Worm (Caenorhabditis elegans) whole organism, L3 larva: ENCODE data around the gene B0244.4.

Source experiments
- R02D3.7 ChIP-seq: fragments of 150-350 bp; optimal IDR thresholded peaks from 2 replicates; lab custom pipeline; 2014; ENCODE audit warnings: missing biosample characterization, missing genetic modification characterization
- ZK546.5 ChIP-seq: sonication (generic microtip); optimal IDR thresholded peaks from 2 replicates; lab custom pipeline; 2017; ENCODE audit warnings: missing biosample characterization, missing genetic modification characterization
- aly-2 ChIP-seq: fragments of 150-350 bp; optimal IDR thresholded peaks from 2 replicates; lab custom pipeline; 2014; ENCODE audit warnings: missing biosample characterization, missing genetic modification characterization
- ama-1 ChIP-seq: fragments of 150-350 bp; optimal IDR thresholded peaks from 2 replicates; lab custom pipeline; 2018
- ceh-16 ChIP-seq: sonication (generic microtip); optimal IDR thresholded peaks from 2 replicates; lab custom pipeline; 2017; ENCODE audit warnings: missing biosample characterization, missing genetic modification characterization
- ceh-28 ChIP-seq: fragments of 150-350 bp; optimal IDR thresholded peaks from 2 replicates; lab custom pipeline; 2014; ENCODE audit warnings: missing biosample characterization, missing genetic modification reagents, missing genetic modification characterization
- ceh-82 ChIP-seq: fragments of 150-350 bp; optimal IDR thresholded peaks from 2 replicates; lab custom pipeline; 2014; ENCODE audit warnings: missing biosample characterization, missing genetic modification characterization
- ceh-9 ChIP-seq: sonication (generic microtip); optimal IDR thresholded peaks from 2 replicates; lab custom pipeline; 2018; ENCODE audit warnings: missing biosample characterization, missing genetic modification characterization
- daf-12 ChIP-seq: fragments of 150-350 bp; optimal IDR thresholded peaks from 2 replicates; lab custom pipeline; 2014; ENCODE audit warnings: missing biosample characterization, missing genetic modification reagents, missing genetic modification characterization
- egl-27 ChIP-seq: sonication (generic microtip); optimal IDR thresholded peaks from 4 replicates; lab custom pipeline; 2017; ENCODE audit warnings: missing biosample characterization, missing genetic modification reagents, missing genetic modification characterization
- egl-5 ChIP-seq: fragments of 150-350 bp; optimal IDR thresholded peaks from 2 replicates; lab custom pipeline; 2017; ENCODE audit warnings: missing biosample characterization, missing genetic modification reagents, missing genetic modification characterization, inconsistent platforms
- elt-1 ChIP-seq: fragments of 150-350 bp; optimal IDR thresholded peaks from 2 replicates; lab custom pipeline; 2014; ENCODE audit warnings: missing biosample characterization, missing genetic modification characterization
- elt-2 ChIP-seq: sonication (generic microtip); optimal IDR thresholded peaks from 2 replicates; lab custom pipeline; 2016; ENCODE audit warnings: missing genetic modification reagents, mild to moderate bottlenecking, missing genetic modification characterization, missing compliant biosample characterization
- elt-3 ChIP-seq, 3 experiments: fragments of 150-350 bp in 1 of 3; sonication (generic microtip) in 2 of 3; optimal IDR thresholded peaks; 2 replicates in 2 of 3; 4 replicates in 1 of 3; lab custom pipeline; 2014 to 2017; ENCODE audit warnings: missing biosample characterization in 3 of 3, missing genetic modification characterization in 3 of 3
- eor-1 ChIP-seq, 2 experiments: fragments of 150-350 bp; optimal IDR thresholded peaks; 2 replicates each; lab custom pipeline; 2014 to 2018; ENCODE audit warnings: missing biosample characterization in 2 of 2, missing genetic modification characterization in 2 of 2
- fkh-10 ChIP-seq: sonication (generic microtip); optimal IDR thresholded peaks from 2 replicates; lab custom pipeline; 2017; ENCODE audit warnings: missing biosample characterization, missing genetic modification reagents, missing genetic modification characterization
- fkh-2 ChIP-seq: fragments of 150-350 bp; optimal IDR thresholded peaks from 2 replicates; lab custom pipeline; 2014; ENCODE audit warnings: missing biosample characterization, missing genetic modification reagents, missing genetic modification characterization
- fos-1 ChIP-seq: fragments of 150-350 bp; optimal IDR thresholded peaks from 2 replicates; lab custom pipeline; 2014; ENCODE audit warnings: missing biosample characterization, missing genetic modification characterization
- hmg-11 ChIP-seq: sonication (generic microtip); optimal IDR thresholded peaks from 2 replicates; lab custom pipeline; 2016; ENCODE audit warnings: missing genetic modification characterization, missing compliant biosample characterization
- lin-15B ChIP-seq: fragments of 150-350 bp; optimal IDR thresholded peaks from 2 replicates; lab custom pipeline; 2014; ENCODE audit warnings: missing biosample characterization, missing genetic modification characterization
- lin-39 ChIP-seq: fragments of 150-350 bp; optimal IDR thresholded peaks from 2 replicates; lab custom pipeline; 2018; ENCODE audit warnings: missing biosample characterization, missing genetic modification reagents, missing genetic modification characterization
- lsy-12 ChIP-seq: sonication (generic microtip); optimal IDR thresholded peaks from 2 replicates; lab custom pipeline; 2016; ENCODE audit warnings: mild to moderate bottlenecking, missing genetic modification characterization, missing compliant biosample characterization
- mdl-1 ChIP-seq: fragments of 150-350 bp; optimal IDR thresholded peaks from 2 replicates; lab custom pipeline; 2014; ENCODE audit warnings: missing biosample characterization, missing genetic modification characterization
- mml-1 ChIP-seq: fragments of 150-350 bp; sonication (generic microtip); optimal IDR thresholded peaks from 3 replicates; lab custom pipeline; 2014; ENCODE audit warnings: missing biosample characterization, missing genetic modification characterization
- nfya-1 ChIP-seq: sonication (generic microtip); optimal IDR thresholded peaks from 2 replicates; lab custom pipeline; 2017; ENCODE audit warnings: missing genetic modification characterization, mild to moderate bottlenecking, missing compliant biosample characterization, antibody characterized with exemption, moderate library complexity; ENCODE audit not compliant: insufficient read depth
- nhr-11 ChIP-seq: fragments of 150-350 bp; optimal IDR thresholded peaks from 2 replicates; lab custom pipeline; 2014; ENCODE audit warnings: missing biosample characterization, missing genetic modification characterization
- nhr-23 ChIP-seq: fragments of 150-350 bp; optimal IDR thresholded peaks from 2 replicates; lab custom pipeline; 2014; ENCODE audit warnings: missing biosample characterization, missing genetic modification reagents, missing genetic modification characterization
- nhr-237 ChIP-seq: fragments of 150-350 bp; optimal IDR thresholded peaks from 2 replicates; lab custom pipeline; 2014; ENCODE audit warnings: missing biosample characterization, missing genetic modification characterization
- nhr-25 ChIP-seq: sonication (generic microtip); optimal IDR thresholded peaks from 2 replicates; lab custom pipeline; 2017; ENCODE audit warnings: missing biosample characterization, missing genetic modification characterization
- nhr-28 ChIP-seq: fragments of 150-350 bp; optimal IDR thresholded peaks from 2 replicates; lab custom pipeline; 2014; ENCODE audit warnings: missing biosample characterization, missing genetic modification characterization
- nhr-43 ChIP-seq: sonication (generic microtip); optimal IDR thresholded peaks from 2 replicates; lab custom pipeline; 2016; ENCODE audit warnings: mild to moderate bottlenecking, missing genetic modification characterization, missing compliant biosample characterization; ENCODE audit not compliant: poor library complexity, severe bottlenecking
- nhr-67 ChIP-seq: fragments of 150-350 bp; optimal IDR thresholded peaks from 2 replicates; lab custom pipeline; 2014; ENCODE audit warnings: missing biosample characterization, missing genetic modification characterization
- nhr-76 ChIP-seq: fragments of 150-350 bp; sonication (generic microtip); optimal IDR thresholded peaks from 5 replicates; lab custom pipeline; 2014; ENCODE audit warnings: missing biosample characterization, missing genetic modification characterization
- nhr-77 ChIP-seq: fragments of 150-350 bp; optimal IDR thresholded peaks from 2 replicates; lab custom pipeline; 2014; ENCODE audit warnings: missing biosample characterization, missing genetic modification characterization
- pha-4 ChIP-seq: fragments of 150-350 bp; optimal IDR thresholded peaks from 2 replicates; lab custom pipeline; 2014; ENCODE audit warnings: missing biosample characterization, missing genetic modification reagents, missing genetic modification characterization
- pqm-1 ChIP-seq: fragments of 150-350 bp; optimal IDR thresholded peaks from 2 replicates; lab custom pipeline; 2017; ENCODE audit warnings: missing biosample characterization, missing genetic modification characterization, inconsistent platforms
- skn-1 ChIP-seq: fragments of 150-350 bp; optimal IDR thresholded peaks from 2 replicates; lab custom pipeline; 2014; ENCODE audit warnings: missing biosample characterization, missing genetic modification characterization
- snpc-4 ChIP-seq: fragments of 150-350 bp; optimal IDR thresholded peaks from 2 replicates; lab custom pipeline; 2014; ENCODE audit warnings: missing biosample characterization, missing genetic modification characterization
- tbx-2 ChIP-seq: sonication (generic microtip); optimal IDR thresholded peaks from 2 replicates; lab custom pipeline; 2016; ENCODE audit warnings: mild to moderate bottlenecking, missing genetic modification characterization, missing compliant biosample characterization
- unc-39 ChIP-seq: sonication (generic microtip); optimal IDR thresholded peaks from 4 replicates; lab custom pipeline; 2017; ENCODE audit warnings: missing biosample characterization, missing genetic modification characterization
- unc-62 ChIP-seq: fragments of 150-350 bp; sonication (generic microtip); optimal IDR thresholded peaks from 4 replicates; lab custom pipeline; 2014; ENCODE audit warnings: missing biosample characterization, missing genetic modification reagents, missing genetic modification characterization
- zag-1 ChIP-seq: fragments of 150-350 bp; optimal IDR thresholded peaks from 2 replicates; lab custom pipeline; 2014; ENCODE audit warnings: missing biosample characterization, missing genetic modification characterization
- ztf-11 ChIP-seq: fragments of 150-350 bp; optimal IDR thresholded peaks from 2 replicates; lab custom pipeline; 2014; ENCODE audit warnings: missing biosample characterization, missing genetic modification characterization
- ztf-4 ChIP-seq: fragments of 150-350 bp; optimal IDR thresholded peaks from 2 replicates; lab custom pipeline; 2014; ENCODE audit warnings: missing biosample characterization, missing genetic modification characterization

Gene B0244.4

DNA sequence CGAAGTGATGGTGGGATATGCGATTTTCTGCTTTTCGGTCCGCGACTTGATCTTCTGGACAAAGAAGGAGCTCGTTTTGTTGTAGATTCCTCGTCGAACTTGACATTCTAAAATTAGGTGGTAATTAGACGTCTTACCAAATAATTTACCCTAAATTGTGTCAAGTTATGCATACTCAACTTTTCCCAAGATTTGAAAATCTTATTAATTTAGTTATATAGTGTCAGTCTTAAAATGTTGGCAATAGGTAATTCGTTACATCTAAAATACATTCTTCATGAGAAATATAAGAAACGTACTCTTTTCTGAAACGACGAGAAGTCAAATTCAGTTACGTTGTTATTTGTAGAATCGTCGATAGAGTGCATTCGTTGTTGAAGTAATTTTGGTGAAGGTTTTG is 39.7 kb upstream of the B0244.4 start:
- TF ChIP-seq ama-1 (lab: Kevin White, UChicago) (peak; percentile 19), nhr-237 (tag; lab: Kevin White, UChicago) (no peak), nhr-25 (tag; lab: Kevin White, UChicago) (no peak)

DNA sequence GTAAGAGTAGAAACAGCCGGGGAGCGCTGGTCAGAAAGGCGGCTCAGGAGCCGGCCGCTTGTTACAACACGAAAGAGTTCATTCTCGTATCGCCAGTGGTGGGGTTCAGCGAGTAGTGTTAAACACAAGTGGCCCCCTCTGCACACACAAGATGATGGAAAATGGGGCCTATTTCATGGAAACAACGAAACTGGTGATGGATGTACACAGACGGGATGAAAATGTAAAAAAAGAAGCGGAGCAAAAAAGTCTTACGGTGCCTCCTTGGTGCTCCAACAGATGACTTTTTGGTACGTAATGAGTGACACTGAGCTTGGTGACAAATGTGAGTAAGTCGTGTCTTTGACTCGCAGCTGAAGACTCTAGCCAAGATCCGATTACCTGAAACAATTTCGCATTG is 39.3 kb upstream of the B0244.4 start:
- peak; percentile 69 for TF ChIP-seq lin-39
- TF ChIP-seq elt-3 (tag; optimal IDR thresholded peaks at IDR 0.05; lab: Kevin White, UChicago) = no peak
- no peak for TF ChIP-seq snpc-4

DNA sequence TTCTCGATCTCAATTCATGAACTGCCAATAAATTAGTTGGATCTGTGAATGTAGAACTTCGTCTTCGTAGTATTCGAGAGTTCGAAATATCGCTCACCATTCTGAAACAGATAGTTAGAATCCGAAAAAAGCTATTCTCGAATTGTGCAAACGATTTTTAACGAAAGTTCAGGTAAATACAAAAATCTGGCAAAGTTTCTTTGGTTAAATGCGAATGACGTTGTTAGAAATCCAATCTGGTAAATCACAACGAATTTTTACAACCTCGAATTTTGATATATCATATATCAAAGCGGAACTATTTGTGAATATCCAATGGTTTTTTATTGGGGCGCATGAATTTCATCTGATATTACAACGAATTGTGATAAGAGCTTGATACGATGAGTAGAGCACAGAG is 38.1 kb upstream of the B0244.4 start, which contains the start of gene hpo-28:
hpo-28 (minus strand) TSS at position 101 of the 400 bp plus-strand sequence.
- TF ChIP-seq nhr-28 (tag; lab: Kevin White, UChicago) = no peak
- TF ChIP-seq elt-2 (tag; lab: Kevin White, UChicago) = peak; percentile 28

DNA sequence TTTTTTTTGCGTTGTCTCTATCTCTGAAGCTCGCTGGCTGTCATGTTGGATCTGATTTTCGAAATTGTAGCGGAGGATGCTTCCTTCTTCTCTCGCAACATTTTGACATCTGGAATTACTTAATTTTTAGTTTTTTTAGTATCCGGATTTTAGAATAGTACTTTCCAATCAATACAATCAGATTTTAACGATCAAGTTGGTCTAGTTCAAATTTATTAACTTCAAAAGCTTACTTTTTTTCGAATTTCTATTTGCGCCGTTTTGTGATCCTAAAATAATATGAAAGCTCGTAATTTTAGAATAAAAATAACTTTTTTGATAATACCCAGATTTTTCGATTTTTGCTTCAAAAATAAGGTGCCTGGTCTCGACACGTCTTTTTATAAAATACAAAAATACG is 37.2 kb upstream of the B0244.4 start, which contains the start of gene B0336.12:
B0336.12 (minus strand) TSS at position 101 of the 400 bp plus-strand sequence.
- TF ChIP-seq fos-1 (tag; lab: Kevin White, UChicago) (no peak), mdl-1 (tag; lab: Kevin White, UChicago) (no peak), nhr-11 (no peak), hmg-11 (tag; lab: Kevin White, UChicago) (no peak), ZK546.5 (tag; lab: Kevin White, UChicago) (no peak), mml-1 (tag; lab: Kevin White, UChicago) (no peak), ztf-4 (tag; lab: Kevin White, UChicago) (no peak), aly-2 (no peak), nhr-77 (no peak), nfya-1 (tag; lab: Kevin White, UChicago) (no peak)

DNA sequence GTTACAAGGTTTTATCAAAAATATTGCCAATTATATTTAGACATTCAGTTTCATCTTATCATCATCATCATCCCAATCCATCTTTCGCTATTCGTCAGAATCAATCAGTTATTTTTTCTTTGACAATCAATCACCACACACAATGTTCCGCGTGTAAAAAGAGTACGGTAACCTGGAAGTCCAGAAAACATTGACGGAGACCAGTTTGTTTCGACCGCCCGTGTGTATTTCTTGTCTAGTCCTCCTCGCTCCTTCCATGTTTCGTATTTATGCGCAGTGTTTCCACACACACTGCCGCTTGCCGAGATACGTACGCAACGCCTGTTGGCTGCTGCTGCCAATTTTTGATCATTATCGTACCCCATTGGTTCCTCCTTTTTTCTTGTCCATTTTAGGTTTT is 36.6 kb upstream of the B0244.4 start:
- TF ChIP-seq skn-1 (tag; lab: Kevin White, UChicago) (peak; percentile 18), nhr-23 (tag; lab: Kevin White, UChicago) (peak; percentile 86), nhr-237 (tag; lab: Kevin White, UChicago) (no peak), snpc-4 (no peak), nhr-67 (tag; lab: Kevin White, UChicago) (no peak), eor-1 (tag; optimal IDR thresholded peaks at IDR 0.05; lab: Kevin White, UChicago) (no peak), ZK546.5 (tag; lab: Kevin White, UChicago) (no peak), ceh-16 (tag; lab: Kevin White, UChicago) (no peak), R02D3.7 (tag; lab: Kevin White, UChicago) (no peak), ztf-4 (tag; lab: Kevin White, UChicago) (no peak), elt-1 (tag; lab: Kevin White, UChicago) (no peak), elt-3 (tag; optimal IDR thresholded peaks at IDR 0.05; lab: Kevin White, UChicago) (no peak), mdl-1 (tag; lab: Kevin White, UChicago) (no peak), nhr-28 (tag; lab: Kevin White, UChicago) (no peak), hmg-11 (tag; lab: Kevin White, UChicago) (peak; percentile 5), mml-1 (tag; lab: Kevin White, UChicago) (no peak), nhr-43 (tag; lab: Kevin White, UChicago) (peak; percentile 81), ceh-28 (tag; lab: Kevin White, UChicago) (peak; percentile 28), egl-5 (tag; lab: Kevin White, UChicago) (no peak), nhr-11 (no peak), daf-12 (tag; lab: Kevin White, UChicago) (no peak), nfya-1 (tag; lab: Kevin White, UChicago) (peak; percentile 95), ceh-82 (tag; lab: Kevin White, UChicago) (no peak), tbx-2 (tag; lab: Kevin White, UChicago) (no peak), unc-39 (tag; lab: Kevin White, UChicago) (no peak), zag-1 (no peak), egl-27 (tag; lab: Kevin White, UChicago) (no peak), ceh-9 (tag; lab: Kevin White, UChicago) (no peak), pha-4 (tag; lab: Kevin White, UChicago) (no peak), lsy-12 (peak; percentile 63), nhr-77 (no peak), fkh-10 (GFP tag; lab: Kevin White, UChicago) (no peak), fkh-2 (tag; lab: Kevin White, UChicago) (no peak), pqm-1 (peak; percentile 49), unc-62 (GFP tag; lab: Kevin White, UChicago) (peak; percentile 40), aly-2 (no peak), lin-15B (tag; lab: Kevin White, UChicago) (peak; percentile 55), nhr-76 (tag; lab: Kevin White, UChicago) (no peak), ztf-11 (tag; lab: Kevin White, UChicago) (no peak), fos-1 (tag; lab: Kevin White, UChicago) (no peak), nhr-25 (tag; lab: Kevin White, UChicago) (peak; percentile 66), ama-1 (lab: Kevin White, UChicago) (peak; percentile 45)
